Worm (Caenorhabditis elegans) whole organism, L1 larva: ENCODE data around the gene tag-191.
A peak's percentile ranks its signal among the peaks of the same experiment; 100 is the strongest.

Experiments used
- C16A3.4 ChIP-seq: fragments of 150-350 bp; optimal IDR thresholded peaks from 2 replicates; lab custom pipeline; 2014; ENCODE audit warnings: missing biosample characterization, missing genetic modification characterization
- alr-1 ChIP-seq: fragments of 200-800 bp; sonication (Bioruptor generic); optimal IDR thresholded peaks from 2 replicates; lab custom pipeline; 2018; ENCODE audit warnings: borderline replicate concordance, mild to moderate bottlenecking, missing genetic modification characterization, missing compliant biosample characterization
- ama-1 ChIP-seq: fragments of 150-350 bp; optimal IDR thresholded peaks from 2 replicates; lab custom pipeline; 2014
- blmp-1 ChIP-seq: fragments of 150-350 bp; optimal IDR thresholded peaks from 2 replicates; lab custom pipeline; 2014; ENCODE audit warnings: missing biosample characterization, missing genetic modification characterization
- ceh-63 ChIP-seq: fragments of 200-800 bp; sonication (Bioruptor generic); optimal IDR thresholded peaks from 2 replicates; lab custom pipeline; 2018; ENCODE audit warnings: mild to moderate bottlenecking, missing genetic modification characterization, missing compliant biosample characterization
- ceh-8 ChIP-seq: fragments of 200-800 bp; sonication (Bioruptor generic); optimal IDR thresholded peaks from 2 replicates; lab custom pipeline; 2018; ENCODE audit warnings: mild to moderate bottlenecking, missing genetic modification characterization, moderate library complexity, missing compliant biosample characterization
- ceh-82 ChIP-seq, 3 experiments: fragments of 150-350 bp in 1 of 3; sonication (generic microtip) in 2 of 3; optimal IDR thresholded peaks; 2 replicates each; lab custom pipeline; 2014 to 2017; ENCODE audit warnings: missing biosample characterization in 3 of 3, missing genetic modification characterization in 3 of 3
- ceh-88 ChIP-seq: fragments of 200-800 bp; sonication (Bioruptor generic); IDR thresholded peaks from 2 replicates; pipeline ENCODE4 v1.3.6; 2022; ENCODE audit warnings: missing genetic modification characterization, missing compliant biosample characterization
- ceh-90 ChIP-seq: sonication (generic microtip); optimal IDR thresholded peaks from 2 replicates; lab custom pipeline; 2016; ENCODE audit warnings: missing genetic modification characterization, missing compliant biosample characterization
- dpl-1 ChIP-seq, 3 experiments: fragments of 150-350 bp in 2 of 3; sonication (generic microtip) in 1 of 3; optimal IDR thresholded peaks; 2 replicates each; lab custom pipeline; 2014 to 2017; ENCODE audit warnings: missing biosample characterization in 3 of 3, missing genetic modification characterization in 3 of 3, missing genetic modification reagents in 3 of 3
- dsc-1 ChIP-seq: sonication (generic microtip); optimal IDR thresholded peaks from 2 replicates; lab custom pipeline; 2016; ENCODE audit warnings: mild to moderate bottlenecking, missing genetic modification characterization, missing compliant biosample characterization
- efl-1 ChIP-seq, 4 experiments: fragments of 150-350 bp; optimal IDR thresholded peaks in 3 of 4; peaks in 1 of 4; 1 replicate in 1 of 4; 2 replicates in 3 of 4; lab custom pipeline; 2014; ENCODE audit warnings: missing biosample characterization in 2 of 4, missing genetic modification characterization in 2 of 4, missing genetic modification reagents in 2 of 4
- efl-3 ChIP-seq: fragments of 200-800 bp; sonication (Bioruptor generic); optimal IDR thresholded peaks from 2 replicates; lab custom pipeline; 2018; ENCODE audit warnings: mild to moderate bottlenecking, missing genetic modification characterization, missing compliant biosample characterization
- elt-2 ChIP-seq: sonication (generic microtip); optimal IDR thresholded peaks from 2 replicates; lab custom pipeline; 2016; ENCODE audit warnings: missing genetic modification characterization, mild to moderate bottlenecking, inconsistent platforms, missing compliant biosample characterization, missing genetic modification reagents
- ets-5 ChIP-seq: fragments of 200-800 bp; sonication (Bioruptor generic); IDR thresholded peaks from 2 replicates; pipeline ENCODE4 v1.3.6; 2022; ENCODE audit warnings: missing genetic modification characterization, missing compliant biosample characterization
- fkh-8 ChIP-seq: sonication (generic microtip); optimal IDR thresholded peaks from 2 replicates; lab custom pipeline; 2016; ENCODE audit warnings: mild to moderate bottlenecking, missing genetic modification characterization, missing compliant biosample characterization
- hlh-17 ChIP-seq: fragments of 200-800 bp; sonication (Bioruptor generic); optimal IDR thresholded peaks from 2 replicates; lab custom pipeline; 2018; ENCODE audit warnings: missing genetic modification characterization, mild to moderate bottlenecking, missing compliant biosample characterization, moderate library complexity, borderline replicate concordance
- lin-14 ChIP-seq: fragments of 200-800 bp; sonication (Bioruptor generic); optimal IDR thresholded peaks from 2 replicates; lab custom pipeline; 2018; ENCODE audit warnings: mild to moderate bottlenecking, missing genetic modification characterization, moderate library complexity, missing compliant biosample characterization
- lin-35 ChIP-seq, 2 experiments: fragments of 150-350 bp; optimal IDR thresholded peaks; 2 replicates each; lab custom pipeline; 2014; ENCODE audit warnings: missing biosample characterization in 2 of 2, missing genetic modification characterization in 2 of 2, missing genetic modification reagents in 2 of 2
- lsy-2 ChIP-seq, 2 experiments: fragments of 150-350 bp; optimal IDR thresholded peaks; 2 replicates each; lab custom pipeline; 2014; ENCODE audit warnings: missing biosample characterization in 2 of 2, missing genetic modification characterization in 2 of 2
- mdl-1 ChIP-seq, 2 experiments: fragments of 150-350 bp; optimal IDR thresholded peaks; 2 replicates each; lab custom pipeline; 2014 to 2017; ENCODE audit warnings: missing biosample characterization in 2 of 2, missing genetic modification characterization in 2 of 2, inconsistent platforms in 1 of 2
- nhr-20 ChIP-seq: sonication (generic microtip); optimal IDR thresholded peaks from 2 replicates; lab custom pipeline; 2016; ENCODE audit warnings: mild to moderate bottlenecking, missing genetic modification characterization, missing compliant biosample characterization
- nhr-47 ChIP-seq: sonication (generic microtip); optimal IDR thresholded peaks from 2 replicates; lab custom pipeline; 2016; ENCODE audit warnings: mild to moderate bottlenecking, missing genetic modification characterization, moderate library complexity, missing compliant biosample characterization
- nhr-71 ChIP-seq: sonication (generic microtip); optimal IDR thresholded peaks from 2 replicates; lab custom pipeline; 2016; ENCODE audit warnings: mild to moderate bottlenecking, missing genetic modification characterization, moderate library complexity, missing compliant biosample characterization
- nhr-85 ChIP-seq: sonication (generic microtip); peaks from one replicate; lab custom pipeline; 2016; ENCODE audit warnings: missing genetic modification characterization, inconsistent platforms, missing compliant biosample characterization
- nhr-90 ChIP-seq: sonication (generic microtip); optimal IDR thresholded peaks from 2 replicates; lab custom pipeline; 2016; ENCODE audit warnings: mild to moderate bottlenecking, missing genetic modification characterization, missing compliant biosample characterization; ENCODE audit not compliant: poor library complexity
- pax-3 ChIP-seq: fragments of 200-800 bp; sonication (Bioruptor generic); optimal IDR thresholded peaks from 2 replicates; lab custom pipeline; 2018; ENCODE audit warnings: mild to moderate bottlenecking, missing genetic modification characterization, moderate library complexity, missing compliant biosample characterization
- pqm-1 ChIP-seq: sonication (generic microtip); optimal IDR thresholded peaks from 3 replicates; lab custom pipeline; 2017; ENCODE audit warnings: missing biosample characterization, missing genetic modification characterization
- rnt-1 ChIP-seq: sonication (generic microtip); optimal IDR thresholded peaks from 2 replicates; lab custom pipeline; 2016; ENCODE audit warnings: mild to moderate bottlenecking, missing genetic modification characterization, moderate library complexity, missing compliant biosample characterization
- skn-1 ChIP-seq: fragments of 150-350 bp; optimal IDR thresholded peaks from 2 replicates; lab custom pipeline; 2014; ENCODE audit warnings: missing biosample characterization, missing genetic modification characterization
- snu-23 ChIP-seq: sonication (generic microtip); optimal IDR thresholded peaks from 2 replicates; lab custom pipeline; 2016; ENCODE audit warnings: missing genetic modification characterization, missing compliant biosample characterization
- sox-4 ChIP-seq: sonication (generic microtip); optimal IDR thresholded peaks from 2 replicates; lab custom pipeline; 2016; ENCODE audit warnings: missing genetic modification characterization, missing compliant biosample characterization
- swsn-7 ChIP-seq: sonication (generic microtip); optimal IDR thresholded peaks from 2 replicates; lab custom pipeline; 2016; ENCODE audit warnings: missing genetic modification characterization, missing compliant biosample characterization
- tbx-2 ChIP-seq: sonication (generic microtip); optimal IDR thresholded peaks from 2 replicates; lab custom pipeline; 2016; ENCODE audit warnings: missing genetic modification characterization, missing compliant biosample characterization
- unc-130 ChIP-seq: fragments of 150-350 bp; optimal IDR thresholded peaks from 2 replicates; lab custom pipeline; 2017; ENCODE audit warnings: missing biosample characterization, missing genetic modification characterization, inconsistent platforms
- vab-15 ChIP-seq: sonication (generic microtip); optimal IDR thresholded peaks from 2 replicates; lab custom pipeline; 2017; ENCODE audit warnings: missing genotype, mild to moderate bottlenecking, missing genetic modification characterization, missing compliant biosample characterization
- xbp-1 ChIP-seq: sonication (generic microtip); optimal IDR thresholded peaks from 2 replicates; lab custom pipeline; 2016; ENCODE audit warnings: missing genetic modification characterization, missing compliant biosample characterization
- ztf-4 ChIP-seq: fragments of 150-350 bp; optimal IDR thresholded peaks from 2 replicates; lab custom pipeline; 2014; ENCODE audit warnings: missing biosample characterization, missing genetic modification characterization

Gene tag-191

ce11 chrV:14523788-14524582 lies 12.2 kb downstream of the tag-191 start, which contains the start of gene ril-1:
Gene ril-1, minus strand, starts transcription at chrV:14524129.
- TF ChIP-seq alr-1 (tag; lab: Kevin White, UChicago), result no peak
- TF ChIP-seq dpl-1 (GFP tag; optimal IDR thresholded peaks at IDR 0.05; lab: Kevin White, UChicago), result peak in 2 of 3 experiments; percentile 30 to 31
- TF ChIP-seq ceh-8 (GFP tag; lab: Kevin White, UChicago), result no peak
- no peak for TF ChIP-seq efl-3 (GFP tag; lab: Kevin White, UChicago)
- TF ChIP-seq lin-35 (GFP tag; optimal IDR thresholded peaks at IDR 0.05; lab: Kevin White, UChicago), result peak; percentile 23 to 57
- peak; percentile 14 for TF ChIP-seq unc-130 (tag; lab: Kevin White, UChicago)
- peak; percentile 35 for TF ChIP-seq rnt-1 (tag; lab: Kevin White, UChicago)
- TF ChIP-seq ztf-4, result no peak
- TF ChIP-seq nhr-85, result peak; percentile 67
- TF ChIP-seq ceh-90, result no peak
- peak; percentile 44 for TF ChIP-seq nhr-90
- TF ChIP-seq C16A3.4, result peak; percentile 53
- TF ChIP-seq lsy-2 (tag; optimal IDR thresholded peaks at IDR 0.05; lab: Kevin White, UChicago), result peak; percentile 27 to 58
- peak; percentile 50 for TF ChIP-seq snu-23 (GFP tag; lab: Kevin White, UChicago)
- peak; percentile 5 for TF ChIP-seq tbx-2 (tag; lab: Kevin White, UChicago)
- TF ChIP-seq fkh-8, result peak; percentile 34
- peak in 1 of 2 experiments; percentile 8 for TF ChIP-seq mdl-1 (tag; optimal IDR thresholded peaks at IDR 0.05; lab: Kevin White, UChicago)
- peak; percentile 2 to 40 (median 32) for TF ChIP-seq ceh-82 (tag; optimal IDR thresholded peaks at IDR 0.05; lab: Kevin White, UChicago)
- peak; percentile 10 for TF ChIP-seq dsc-1
- peak; percentile 21 for TF ChIP-seq swsn-7
- TF ChIP-seq xbp-1 (tag; lab: Kevin White, UChicago), result peak; percentile 15
- TF ChIP-seq efl-1 (optimal IDR thresholded peaks at IDR 0.05; lab: Kevin White, UChicago), result peak; percentile 38 to 41
- TF ChIP-seq efl-1 (GFP tag; optimal IDR thresholded peaks at IDR 0.05 in 1 of 2; lab: Kevin White, UChicago), result peak; percentile 6 to 85
- TF ChIP-seq nhr-47 (tag; lab: Kevin White, UChicago), result peak; percentile 38
- TF ChIP-seq skn-1, result peak; percentile 40
- TF ChIP-seq nhr-20, result peak; percentile 25
- peak; percentile 55 for TF ChIP-seq nhr-71 (tag; lab: Kevin White, UChicago)

ce11 chrV:14523105-14523504 lies 13.1 kb downstream of the tag-191 start, which contains the start of gene C53A5.2:
Gene C53A5.2, minus strand, starts transcription at chrV:14523205.
- TF ChIP-seq sox-4 (tag; lab: Kevin White, UChicago) (no peak), vab-15 (tag; lab: Kevin White, UChicago) (no peak), efl-1 (optimal IDR thresholded peaks at IDR 0.05; lab: Kevin White, UChicago) (no peak), efl-1 (GFP tag; optimal IDR thresholded peaks at IDR 0.05 in 1 of 2; lab: Kevin White, UChicago) (peak in 1 of 2 experiments; percentile 88)

ce11 chrV:14522514-14522913 lies 13.7 kb downstream of the tag-191 start, which contains the start of gene C53A5.16:
Gene C53A5.16, minus strand, starts transcription at chrV:14522614.
- TF ChIP-seq pqm-1 (tag; lab: Kevin White, UChicago) (no peak), ets-5 (no peak), ama-1 (lab: Kevin White, UChicago) (peak; percentile 37), ceh-63 (GFP tag; lab: Kevin White, UChicago) (no peak)
- TF ChIP-seq, all 84 proteins: peak for 1

ce11 chrV:14521000-14521399 lies 15.2 kb downstream of the tag-191 start, which contains the start of gene C53A5.17:
Gene C53A5.17, minus strand, starts transcription at chrV:14521100.
- no peak for TF ChIP-seq ceh-82 (tag; optimal IDR thresholded peaks at IDR 0.05; lab: Kevin White, UChicago)
- TF ChIP-seq tbx-2 (tag; lab: Kevin White, UChicago), result no peak
- no peak for TF ChIP-seq elt-2 (tag; lab: Kevin White, UChicago)
- no peak for TF ChIP-seq blmp-1 (tag; lab: Kevin White, UChicago)
- no peak for TF ChIP-seq lin-14 (GFP tag; lab: Kevin White, UChicago)
- TF ChIP-seq pax-3 (tag; lab: Kevin White, UChicago), result no peak
- TF ChIP-seq mdl-1 (tag; optimal IDR thresholded peaks at IDR 0.05; lab: Kevin White, UChicago), result no peak
- TF ChIP-seq swsn-7, result no peak
- no peak for TF ChIP-seq sox-4 (tag; lab: Kevin White, UChicago)
- TF ChIP-seq lin-35 (GFP tag; optimal IDR thresholded peaks at IDR 0.05; lab: Kevin White, UChicago), result no peak
- no peak for TF ChIP-seq ama-1 (lab: Kevin White, UChicago)
- no peak for TF ChIP-seq ceh-88 (GFP tag; lab: Robert Waterston, UW)
- no peak for TF ChIP-seq hlh-17 (GFP tag; lab: Kevin White, UChicago)
